Fruit fly (Drosophila melanogaster) whole organism, prepupa: ENCODE results near the gene rec.

Source experiments
- CG3032 ChIP-seq: fragments of 200-800 bp; optimal IDR thresholded peaks from 2 replicates; lab custom pipeline; 2019; ENCODE audit warnings: missing biosample characterization, mild to moderate bottlenecking, missing genetic modification characterization, moderate library complexity
- CG8319 ChIP-seq: fragments of 200-800 bp; sonication (Bioruptor generic); optimal IDR thresholded peaks from 3 replicates; lab custom pipeline; 2016; ENCODE audit warnings: missing biosample characterization, missing genetic modification characterization
- Sox15 ChIP-seq: fragments of 200-800 bp; sonication (Bioruptor generic); optimal IDR thresholded peaks from 3 replicates; lab custom pipeline; 2016; ENCODE audit warnings: missing biosample characterization, missing genetic modification characterization

dm6 chr3R:15836864-15837824, 4.7 kb upstream of the rec start, which contains the start of the genes ND-23 and spn-E:
- TF ChIP-seq Sox15 (GFP tag; lab: Kevin White, UChicago), result no peak
- peak; percentile 69 for TF ChIP-seq CG3032 (tag; lab: Kevin White, UChicago)
- TF ChIP-seq CG8319, result no peak
